Fruit fly (Drosophila melanogaster) whole organism: Measurements from ENCODE around the gene kni.

Source experiments
- CG8478 ChIP-seq: fragments of >200 bp; optimal IDR thresholded peaks from 2 replicates; lab custom pipeline; 2018; ENCODE audit warnings: inconsistent platforms
- Dll ChIP-seq: fragments of >200 bp; optimal IDR thresholded peaks from 2 replicates; lab custom pipeline; 2017
- EcR ChIP-seq, 2 experiments: fragments of >200 bp; optimal IDR thresholded peaks; 2 replicates each; lab custom pipeline; 2017; ENCODE audit warnings: missing biosample characterization in 2 of 2, missing genetic modification characterization in 2 of 2, missing genetic modification reagents in 2 of 2
- pan ChIP-seq: fragments of >200 bp; optimal IDR thresholded peaks from 2 replicates; lab custom pipeline; 2017
- psq ChIP-seq: fragments of >200 bp; optimal IDR thresholded peaks from 2 replicates; lab custom pipeline; 2017
- usp ChIP-seq: fragments of >200 bp; optimal IDR thresholded peaks from 2 replicates; lab custom pipeline; 2017; ENCODE audit warnings: missing biosample characterization, missing genetic modification characterization, mixed read lengths

kni gene

dm6 chr3L:20711397-20711796, 16.2 kb upstream of the kni start:
- TF ChIP-seq usp (GFP tag; lab: Kevin White, UChicago) = no peak
- no peak for TF ChIP-seq pan
- no peak for TF ChIP-seq psq (lab: Kevin White, UChicago)
- TF ChIP-seq Dll = no peak
- TF ChIP-seq EcR (GFP tag; optimal IDR thresholded peaks at IDR 0.05; lab: Kevin White, UChicago) = no peak
- no peak for TF ChIP-seq CG8478 (lab: Kevin White, UChicago)

DNA sequence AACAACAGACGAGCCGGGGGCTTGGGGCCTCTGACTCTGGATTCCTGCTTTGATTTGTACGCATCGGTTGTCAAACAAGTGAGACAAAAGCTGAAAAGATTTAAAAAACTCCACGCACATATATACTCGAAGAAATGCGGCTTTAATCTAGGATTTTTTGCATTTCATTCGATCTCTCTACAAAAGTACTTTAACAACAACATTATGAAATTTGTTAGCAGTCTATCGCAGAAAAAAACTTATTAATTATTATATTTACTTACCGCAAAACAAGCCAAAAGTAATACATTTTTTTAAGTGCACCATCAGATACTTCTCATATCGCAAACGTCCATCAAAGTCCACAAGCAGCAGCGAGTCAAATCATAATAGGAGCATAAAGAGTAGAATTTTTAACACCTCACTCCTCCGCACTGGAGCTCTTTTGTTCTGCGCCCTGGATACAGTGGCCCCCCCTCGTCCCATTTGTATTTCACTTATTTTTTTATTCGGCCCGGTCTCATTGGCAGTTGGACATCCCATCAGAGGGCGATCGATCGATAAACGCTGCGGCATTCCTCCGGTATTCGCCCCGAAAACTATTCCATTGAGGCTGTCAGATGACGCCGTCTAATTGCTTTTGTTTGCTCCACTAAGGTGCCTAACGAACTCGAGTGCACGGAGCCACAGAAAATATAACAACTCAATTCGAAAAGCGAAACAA, 15.4 kb upstream of the kni start:
- TF ChIP-seq CG8478 (lab: Kevin White, UChicago) (no peak), pan (no peak), usp (GFP tag; lab: Kevin White, UChicago) (no peak), psq (lab: Kevin White, UChicago) (no peak), EcR (GFP tag; optimal IDR thresholded peaks at IDR 0.05; lab: Kevin White, UChicago) (no peak), Dll (no peak)

DNA sequence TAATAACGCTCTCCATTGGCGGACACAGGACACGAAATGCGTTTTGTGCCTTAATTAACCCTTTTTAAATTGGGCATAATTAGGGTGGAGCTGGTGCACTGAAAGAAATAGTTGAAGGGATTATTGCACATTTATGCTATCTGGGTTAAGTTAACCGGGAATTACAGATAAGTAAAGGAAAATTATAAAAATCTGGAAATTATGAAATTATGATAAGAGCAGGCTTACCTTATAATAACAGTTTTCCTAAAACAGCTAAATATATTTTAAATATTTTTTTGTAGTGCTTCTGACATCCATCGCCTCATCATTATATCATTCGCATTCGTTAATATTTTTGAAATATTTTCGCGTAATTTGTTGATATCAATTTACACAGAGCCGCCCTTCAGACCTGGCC, 12.0 kb upstream of the kni start:
- TF ChIP-seq psq (lab: Kevin White, UChicago) = no peak
- no peak for TF ChIP-seq CG8478 (lab: Kevin White, UChicago)
- TF ChIP-seq usp (GFP tag; lab: Kevin White, UChicago) = no peak
- no peak for TF ChIP-seq Dll
- no peak for TF ChIP-seq EcR (GFP tag; optimal IDR thresholded peaks at IDR 0.05; lab: Kevin White, UChicago)
- no peak for TF ChIP-seq pan

DNA sequence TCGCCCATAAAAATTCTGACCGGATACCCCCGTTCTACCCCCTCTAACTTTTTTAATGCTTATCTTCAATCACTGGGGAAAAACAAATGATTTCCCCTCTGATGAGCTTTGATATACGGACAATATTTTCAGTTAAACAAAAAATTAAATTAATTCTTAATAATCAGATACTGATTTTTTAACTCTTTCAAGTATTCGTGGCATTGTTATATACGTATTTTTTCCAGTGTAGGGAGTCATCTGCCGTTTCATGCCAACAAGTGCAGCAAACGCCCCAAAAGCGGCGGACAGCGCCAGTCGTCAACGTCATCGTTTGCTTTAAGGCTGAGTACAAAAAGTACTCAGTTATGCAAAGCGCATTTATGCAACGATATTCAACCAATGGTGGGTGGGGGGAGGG, 5.5 kb upstream of the kni start:
- TF ChIP-seq CG8478 (lab: Kevin White, UChicago) (no peak), usp (GFP tag; lab: Kevin White, UChicago) (no peak), Dll (no peak), EcR (GFP tag; optimal IDR thresholded peaks at IDR 0.05; lab: Kevin White, UChicago) (no peak), pan (no peak), psq (lab: Kevin White, UChicago) (no peak)

DNA sequence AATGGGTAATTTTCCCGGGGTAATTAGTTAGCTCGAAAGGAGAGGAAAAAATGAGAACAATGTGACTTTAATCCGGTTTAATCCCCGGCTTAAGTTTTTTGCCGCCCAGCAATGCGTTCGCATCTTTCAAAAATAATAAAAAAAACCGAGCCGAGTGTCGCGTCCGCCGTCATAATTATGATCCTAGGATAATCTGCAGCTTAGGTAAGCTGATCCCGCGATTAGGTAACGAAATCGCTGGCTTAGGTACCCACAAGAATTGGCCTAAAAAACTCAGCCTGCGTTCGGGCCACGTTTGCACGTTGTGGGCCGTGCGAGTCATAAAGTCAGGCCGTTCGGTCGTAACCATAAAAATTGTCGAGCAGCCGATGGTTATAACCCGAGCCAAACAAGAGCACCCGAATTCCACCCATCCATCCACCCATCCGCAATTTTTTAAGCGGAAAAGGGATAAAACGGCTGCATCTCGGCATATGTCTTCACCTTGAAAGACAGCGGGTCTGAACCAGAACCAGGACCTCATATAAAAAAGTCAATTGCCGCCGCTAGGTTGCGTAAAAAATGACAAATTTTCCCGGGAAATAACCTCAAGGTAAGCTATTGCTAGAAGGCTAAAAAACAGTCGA, 2.1 kb upstream of the kni start:
- no peak for TF ChIP-seq EcR (GFP tag; optimal IDR thresholded peaks at IDR 0.05; lab: Kevin White, UChicago)
- TF ChIP-seq psq (lab: Kevin White, UChicago) = no peak
- no peak for TF ChIP-seq usp (GFP tag; lab: Kevin White, UChicago)
- TF ChIP-seq Dll = no peak
- TF ChIP-seq pan = no peak
- no peak for TF ChIP-seq CG8478 (lab: Kevin White, UChicago)

- no peak for TF ChIP-seq usp (GFP tag; lab: Kevin White, UChicago)
- TF ChIP-seq psq (lab: Kevin White, UChicago) = no peak
- TF ChIP-seq pan = no peak
- TF ChIP-seq CG8478 (lab: Kevin White, UChicago) = no peak
- TF ChIP-seq EcR (GFP tag; optimal IDR thresholded peaks at IDR 0.05; lab: Kevin White, UChicago) = no peak
- TF ChIP-seq Dll = no peak
Measured at dm6 chr3L:20696494-20696893, 1.3 kb upstream of the kni start.

- TF ChIP-seq EcR (GFP tag; optimal IDR thresholded peaks at IDR 0.05; lab: Kevin White, UChicago) = no peak
- TF ChIP-seq pan = no peak
- no peak for TF ChIP-seq Dll
- no peak for TF ChIP-seq CG8478 (lab: Kevin White, UChicago)
- no peak for TF ChIP-seq psq (lab: Kevin White, UChicago)
- no peak for TF ChIP-seq usp (GFP tag; lab: Kevin White, UChicago)
Measured at dm6 chr3L:20694584-20694983, 594 bp downstream of the kni start.

dm6 chr3L:20692516-20692915, 2.7 kb downstream of the kni start:
- TF ChIP-seq Dll (no peak), pan (no peak), CG8478 (lab: Kevin White, UChicago) (no peak), psq (lab: Kevin White, UChicago) (no peak), EcR (GFP tag; optimal IDR thresholded peaks at IDR 0.05; lab: Kevin White, UChicago) (no peak), usp (GFP tag; lab: Kevin White, UChicago) (no peak)

DNA sequence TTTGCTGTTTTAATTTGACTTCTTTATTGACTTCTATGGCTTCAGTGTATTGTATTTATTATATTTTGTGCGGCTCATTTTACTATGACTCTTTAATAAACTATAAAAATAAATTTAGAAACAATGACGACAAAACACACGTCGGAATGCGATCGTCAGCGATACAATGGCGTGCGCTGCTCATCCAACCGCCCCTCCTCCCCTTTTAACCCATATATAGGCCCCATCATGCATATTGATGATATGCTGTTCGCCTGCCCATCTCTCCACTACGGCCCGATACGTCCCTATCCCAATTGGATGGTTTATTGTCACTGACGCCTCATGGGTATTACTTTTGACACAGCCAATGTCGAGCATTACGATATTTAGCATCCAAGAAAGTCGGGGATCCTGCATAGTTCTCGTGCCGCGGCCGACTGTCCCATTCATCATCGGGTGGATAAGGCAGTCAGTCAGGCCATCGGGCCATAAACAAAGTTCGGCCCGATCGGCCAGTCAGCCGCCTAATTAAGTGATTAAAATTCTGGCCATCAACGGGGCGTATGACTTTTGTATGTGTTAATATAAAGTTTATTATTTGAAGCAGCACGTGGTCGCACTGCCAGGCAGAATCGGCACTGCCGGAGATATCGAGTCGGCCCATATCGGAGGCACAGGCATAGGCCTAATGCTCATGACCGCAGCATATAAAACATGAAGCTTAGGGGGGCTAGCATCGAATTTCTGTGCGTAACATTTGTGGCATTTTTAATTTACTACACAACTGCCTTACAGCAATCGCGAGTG, 4.1 kb downstream of the kni start:
- TF ChIP-seq Dll (no peak), usp (GFP tag; lab: Kevin White, UChicago) (no peak), CG8478 (lab: Kevin White, UChicago) (no peak), EcR (GFP tag; optimal IDR thresholded peaks at IDR 0.05; lab: Kevin White, UChicago) (no peak), psq (lab: Kevin White, UChicago) (no peak), pan (no peak)

- TF ChIP-seq CG8478 (lab: Kevin White, UChicago) (no peak), Dll (no peak), usp (GFP tag; lab: Kevin White, UChicago) (no peak), EcR (GFP tag; optimal IDR thresholded peaks at IDR 0.05; lab: Kevin White, UChicago) (no peak), psq (lab: Kevin White, UChicago) (no peak), pan (no peak)
Measured at dm6 chr3L:20690074-20690473, 5.1 kb downstream of the kni start.

dm6 chr3L:20688194-20688785, 6.9 kb downstream of the kni start:
- no peak for TF ChIP-seq Dll
- peak; percentile 80 for TF ChIP-seq pan
- TF ChIP-seq CG8478 (lab: Kevin White, UChicago) = no peak
